Worm (Caenorhabditis elegans) whole organism, L1 larva: ENCODE results near the gene C01F1.5.

Experiments
- Y116A8C.19 ChIP-seq: sonication (generic microtip); optimal IDR thresholded peaks from 2 replicates; lab custom pipeline; 2016; ENCODE audit warnings: missing compliant biosample characterization, missing genetic modification characterization, borderline replicate concordance
- ama-1 ChIP-seq: fragments of 150-350 bp; optimal IDR thresholded peaks from 2 replicates; lab custom pipeline; 2014
- egl-27 ChIP-seq, 2 experiments: fragments of 150-350 bp in 1 of 2; sonication (generic microtip); optimal IDR thresholded peaks; 3 replicates each; lab custom pipeline; 2017 to 2018; ENCODE audit warnings: missing biosample characterization in 2 of 2, missing genetic modification characterization in 2 of 2, missing genetic modification reagents in 2 of 2
- hlh-17 ChIP-seq: fragments of 200-800 bp; sonication (Bioruptor generic); optimal IDR thresholded peaks from 2 replicates; lab custom pipeline; 2018; ENCODE audit warnings: missing genetic modification characterization, mild to moderate bottlenecking, missing compliant biosample characterization, moderate library complexity, borderline replicate concordance
- hpl-2 ChIP-seq: fragments of 150-350 bp; optimal IDR thresholded peaks from 2 replicates; lab custom pipeline; 2014; ENCODE audit warnings: missing biosample characterization, missing genetic modification reagents, missing genetic modification characterization
- mep-1 ChIP-seq: fragments of 150-350 bp; optimal IDR thresholded peaks from 2 replicates; lab custom pipeline; 2014; ENCODE audit warnings: missing biosample characterization, missing genetic modification characterization
- nhr-12 ChIP-seq: sonication (generic microtip); optimal IDR thresholded peaks from 2 replicates; lab custom pipeline; 2017; ENCODE audit warnings: missing biosample characterization, missing genetic modification characterization
- rnt-1 ChIP-seq: sonication (generic microtip); optimal IDR thresholded peaks from 2 replicates; lab custom pipeline; 2016; ENCODE audit warnings: mild to moderate bottlenecking, missing genetic modification characterization, moderate library complexity, missing compliant biosample characterization
- unc-86 ChIP-seq: sonication (generic microtip); optimal IDR thresholded peaks from 2 replicates; lab custom pipeline; 2016; ENCODE audit warnings: missing genetic modification characterization, missing compliant biosample characterization
- vab-15 ChIP-seq: sonication (generic microtip); optimal IDR thresholded peaks from 2 replicates; lab custom pipeline; 2017; ENCODE audit warnings: missing genotype, mild to moderate bottlenecking, missing genetic modification characterization, missing compliant biosample characterization
- ztf-11 ChIP-seq, 2 experiments: sonication (generic microtip); optimal IDR thresholded peaks; 2 replicates each; lab custom pipeline; 2016 to 2017; ENCODE audit warnings: missing genetic modification characterization in 2 of 2, missing biosample characterization in 1 of 2, missing compliant biosample characterization in 1 of 2

DNA sequence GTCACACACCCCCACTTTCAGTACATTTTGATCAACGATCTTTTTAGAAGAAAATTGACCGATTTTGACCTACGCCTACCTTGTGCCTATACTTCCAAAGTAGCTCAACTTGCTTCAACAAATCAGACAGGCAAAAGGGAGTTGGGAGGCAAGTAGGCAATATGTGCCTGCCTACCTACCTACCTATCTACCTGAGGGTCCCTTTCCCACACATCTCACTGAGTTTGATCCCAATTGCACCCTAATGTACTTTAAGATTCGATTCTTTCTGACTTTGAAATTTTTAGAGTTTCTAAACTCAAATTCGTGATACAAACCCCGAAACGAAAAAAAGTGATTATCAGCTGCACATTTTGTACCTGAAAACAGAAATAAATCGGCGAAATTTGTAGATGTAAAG, 13.9 kb downstream of the C01F1.5 start:
- no peak for TF ChIP-seq hpl-2
- no peak for TF ChIP-seq hlh-17 (GFP tag; lab: Kevin White, UChicago)
- no peak for TF ChIP-seq Y116A8C.19 (tag; lab: Kevin White, UChicago)
- TF ChIP-seq rnt-1 (tag; lab: Kevin White, UChicago), result no peak
- TF ChIP-seq unc-86 (tag; lab: Kevin White, UChicago), result no peak
- TF ChIP-seq nhr-12 (tag; lab: Kevin White, UChicago), result no peak
- TF ChIP-seq egl-27 (tag; optimal IDR thresholded peaks at IDR 0.05; lab: Kevin White, UChicago), result no peak
- TF ChIP-seq mep-1 (tag; lab: Kevin White, UChicago), result no peak
- TF ChIP-seq ztf-11 (tag; optimal IDR thresholded peaks at IDR 0.05; lab: Kevin White, UChicago), result no peak
- TF ChIP-seq vab-15, result no peak
- no peak for TF ChIP-seq ama-1 (lab: Kevin White, UChicago)
